Fruit fly (Drosophila melanogaster): ENCODE measurements around the gene Tsp39D.

Gene Tsp39D

dm6 chr2L:21310427-21311199 is 33.8 kb upstream of the Tsp39D start, which contains the start of gene crc (continued):
- TF ChIP-seq CG4318 (GFP tag; optimal IDR thresholded peaks at IDR 0.05): no peak
- peak; percentile 40 for TF ChIP-seq OdsH (GFP tag; optimal IDR thresholded peaks at IDR 0.05)
- TF ChIP-seq CG3919 (GFP tag; optimal IDR thresholded peaks at IDR 0.05): peak; percentile 4
- no peak for TF ChIP-seq CG8319 (GFP tag; optimal IDR thresholded peaks at IDR 0.05)
- peak; percentile 44 for TF ChIP-seq Hr4 (GFP tag; optimal IDR thresholded peaks at IDR 0.05)
- TF ChIP-seq spab (GFP tag; optimal IDR thresholded peaks at IDR 0.05): no peak
- no peak for TF ChIP-seq Ets96B (tag; optimal IDR thresholded peaks at IDR 0.05)
- TF ChIP-seq fd59A (GFP tag; optimal IDR thresholded peaks at IDR 0.05): no peak
- no peak for TF ChIP-seq Hr38 (GFP tag; optimal IDR thresholded peaks at IDR 0.05)
- TF ChIP-seq CG8632 (GFP tag; optimal IDR thresholded peaks at IDR 0.05): peak; percentile 41
- TF ChIP-seq CG6276 (GFP tag; optimal IDR thresholded peaks at IDR 0.05): no peak
- 0 out of 2 replicates have a peak, but pooled peaks have one; percentile 7 for TF ChIP-seq CG15336 (GFP tag; IDR thresholded peaks at IDR 0.05)
- no peak for TF ChIP-seq Eip93F (GFP tag; optimal IDR thresholded peaks at IDR 0.05)
- peak; percentile 40 for TF ChIP-seq Hr39 (GFP tag; optimal IDR thresholded peaks at IDR 0.05)
- peak; percentile 39 for TF ChIP-seq Sox15 (GFP tag; optimal IDR thresholded peaks at IDR 0.05)
- peak; percentile 70 for TF ChIP-seq dsx (GFP tag; optimal IDR thresholded peaks at IDR 0.05; ENCODE audit: poor library complexity, severe bottlenecking)

- no peak for TF ChIP-seq eg (GFP tag; IDR thresholded peaks at IDR 0.05)
- TF ChIP-seq CG15336 (GFP tag; IDR thresholded peaks at IDR 0.05): no peak
- TF ChIP-seq CG7368 (GFP tag; optimal IDR thresholded peaks at IDR 0.05): no peak
- no peak for TF ChIP-seq CG8119 (GFP tag; IDR thresholded peaks at IDR 0.05)
- TF ChIP-seq CG11902 (GFP tag; optimal IDR thresholded peaks at IDR 0.05): no peak
- TF ChIP-seq Eip78C (GFP tag): no peak
- TF ChIP-seq OdsH (GFP tag; optimal IDR thresholded peaks at IDR 0.05): no peak
- TF ChIP-seq Sox14 (GFP tag; optimal IDR thresholded peaks at IDR 0.05): no peak
- no peak for TF ChIP-seq dac (GFP tag; optimal IDR thresholded peaks at IDR 0.05)
- TF ChIP-seq cyc (GFP tag; optimal IDR thresholded peaks at IDR 0.05): no peak
- no peak for TF ChIP-seq fkh (GFP tag; optimal IDR thresholded peaks at IDR 0.05)
- TF ChIP-seq CG10669 (GFP tag; optimal IDR thresholded peaks at IDR 0.05): no peak
- TF ChIP-seq vri (GFP tag; optimal IDR thresholded peaks at IDR 0.05): peak; percentile 25
- TF ChIP-seq Met (GFP tag; optimal IDR thresholded peaks at IDR 0.05): peak; percentile 8
- no peak for TF ChIP-seq pdm3 (GFP tag; optimal IDR thresholded peaks at IDR 0.05)
- TF ChIP-seq CG10631 (GFP tag; optimal IDR thresholded peaks at IDR 0.05): no peak
- no peak for TF ChIP-seq CG6163 (GFP tag; IDR thresholded peaks at IDR 0.05)
- no peak for TF ChIP-seq CG31627 (GFP tag; optimal IDR thresholded peaks at IDR 0.05)
Observed at dm6 chr2L:21311200-21311689, 33.2 kb upstream of the Tsp39D start.

- peak; percentile 94 for TF ChIP-seq CG6854 (GFP tag; optimal IDR thresholded peaks at IDR 0.05)
- TF ChIP-seq CG8119 (GFP tag; IDR thresholded peaks at IDR 0.05): 0 out of 3 replicates have a peak, but pooled peaks have one; percentile 27
- TF ChIP-seq Sox102F (GFP tag; optimal IDR thresholded peaks at IDR 0.05): no peak
- peak; percentile 67 for TF ChIP-seq Eip78C (GFP tag)
- TF ChIP-seq svp (GFP tag): peak; percentile 77
- no peak for TF ChIP-seq Eip75B (GFP tag; optimal IDR thresholded peaks at IDR 0.05)
- no peak for TF ChIP-seq CG1621 (tag; optimal IDR thresholded peaks at IDR 0.05)
- no peak for TF ChIP-seq CG6808 (GFP tag; optimal IDR thresholded peaks at IDR 0.05)
- TF ChIP-seq cyc (GFP tag; optimal IDR thresholded peaks at IDR 0.05): no peak
- no peak for TF ChIP-seq Sox15 (GFP tag; optimal IDR thresholded peaks at IDR 0.05)
- no peak for TF ChIP-seq CG4318 (GFP tag; optimal IDR thresholded peaks at IDR 0.05)
- TF ChIP-seq Hr38 (GFP tag; optimal IDR thresholded peaks at IDR 0.05): no peak
- no peak for TF ChIP-seq CG6792 (GFP tag; optimal IDR thresholded peaks at IDR 0.05)
- TF ChIP-seq net (GFP tag; optimal IDR thresholded peaks at IDR 0.05): no peak
- peak; percentile 35 for TF ChIP-seq vri (GFP tag; optimal IDR thresholded peaks at IDR 0.05)
- TF ChIP-seq Hr4 (GFP tag; optimal IDR thresholded peaks at IDR 0.05): no peak
- TF ChIP-seq Sox14 (GFP tag; optimal IDR thresholded peaks at IDR 0.05): peak; percentile 28
- no peak for TF ChIP-seq CG7368 (GFP tag; optimal IDR thresholded peaks at IDR 0.05)
- peak; percentile 8 for TF ChIP-seq Eip93F (GFP tag; optimal IDR thresholded peaks at IDR 0.05)
- no peak for TF ChIP-seq CG8319 (GFP tag; optimal IDR thresholded peaks at IDR 0.05)
- no peak for TF ChIP-seq CG31627 (GFP tag; optimal IDR thresholded peaks at IDR 0.05)
- no peak for TF ChIP-seq spab (GFP tag; optimal IDR thresholded peaks at IDR 0.05)
- TF ChIP-seq ss (GFP tag; optimal IDR thresholded peaks at IDR 0.05): peak in 1 of 2 experiments; percentile 10
- TF ChIP-seq Gug (GFP tag; IDR thresholded peaks at IDR 0.05): no peak
- TF ChIP-seq dsx (GFP tag; optimal IDR thresholded peaks at IDR 0.05; ENCODE audit: poor library complexity, severe bottlenecking): peak; percentile 17
- TF ChIP-seq CG3919 (GFP tag; optimal IDR thresholded peaks at IDR 0.05): no peak
- no peak for TF ChIP-seq achi (GFP tag; optimal IDR thresholded peaks at IDR 0.05)
Observed at dm6 chr2L:21312831-21313437, 31.5 kb upstream of the Tsp39D start.
